Fruit fly (Drosophila melanogaster): ENCODE results near the gene sw.

sw gene

DNA sequence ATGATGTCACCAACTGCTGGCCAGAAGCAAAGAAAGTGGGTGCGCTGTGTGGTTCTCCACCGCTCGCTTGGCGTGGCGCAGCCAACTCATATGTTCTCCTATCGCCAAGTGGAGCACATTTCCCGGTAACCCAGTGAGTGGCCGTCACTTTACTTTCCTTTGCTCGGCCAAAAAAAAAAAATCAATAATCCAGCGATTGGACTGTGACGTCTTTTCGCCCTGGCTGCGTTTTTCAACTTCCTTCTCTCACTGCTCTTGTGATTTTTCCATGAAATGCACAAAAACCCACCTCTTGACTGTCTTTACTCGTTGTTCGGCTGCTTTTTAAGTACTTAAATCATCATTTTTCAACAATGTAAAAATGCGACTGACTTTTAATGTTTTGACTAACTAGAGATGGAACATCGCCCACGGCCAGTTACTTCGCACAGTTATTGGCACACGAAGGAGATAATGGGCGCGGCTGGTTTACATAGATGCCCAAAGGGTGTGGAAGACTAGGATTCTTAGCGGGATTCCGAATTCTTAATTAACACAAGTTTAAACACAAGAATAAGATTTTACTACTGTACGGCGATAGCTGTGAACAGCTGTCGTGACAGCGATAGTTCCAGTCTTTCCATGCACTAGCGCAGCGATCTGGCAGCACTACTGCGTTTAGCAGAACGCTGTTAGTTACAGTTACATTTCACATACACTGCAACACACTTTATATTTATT lies at the start of gene sw (continued):
- TF ChIP-seq p53 (GFP tag; optimal IDR thresholded peaks at IDR 0.05) (peak; percentile 21), dpn (GFP tag; optimal IDR thresholded peaks at IDR 0.05) (peak; percentile 58 to 59), CG17802 (tag; optimal IDR thresholded peaks at IDR 0.05) (peak; percentile 8), CG2129 (GFP tag; IDR thresholded peaks at IDR 0.05; ENCODE audit: partially characterized antibody) (peak; percentile 75), Drgx (GFP tag; IDR thresholded peaks at IDR 0.05) (no peak), CG31224 (GFP tag; IDR thresholded peaks at IDR 0.05) (peak; percentile 44), Atf-2 (GFP tag; optimal IDR thresholded peaks at IDR 0.05) (peak; percentile 11), CG14441 (GFP tag; IDR thresholded peaks at IDR 0.05) (peak; percentile 74), lola (GFP tag; optimal IDR thresholded peaks at IDR 0.05) (peak in 1 of 3 experiments; percentile 69), CG7372 (GFP tag; IDR thresholded peaks at IDR 0.05) (peak; percentile 75), CG8290 (GFP tag; optimal IDR thresholded peaks at IDR 0.05) (no peak), CG8290 (tag; optimal IDR thresholded peaks at IDR 0.05) (peak; percentile 14 to 72), CG15601 (tag; optimal IDR thresholded peaks at IDR 0.05) (peak; percentile 47), YL-1 (GFP tag; optimal IDR thresholded peaks at IDR 0.05) (peak; percentile 62), fd3F (GFP tag; optimal IDR thresholded peaks at IDR 0.05) (peak; percentile 31), cas (GFP tag; IDR thresholded peaks at IDR 0.05) (peak; percentile 77), B-H2 (GFP tag; optimal IDR thresholded peaks at IDR 0.05) (peak; percentile 61), NfI (GFP tag; optimal IDR thresholded peaks at IDR 0.05) (peak; percentile 61), HLH4C (GFP tag; IDR thresholded peaks at IDR 0.05; ENCODE audit: partially characterized antibody) (peak; percentile 82), eyg (GFP tag; optimal IDR thresholded peaks at IDR 0.05) (peak; percentile 38), vvl (GFP tag; IDR thresholded peaks at IDR 0.05) (peak; percentile 54), CG14965 (GFP tag; optimal IDR thresholded peaks at IDR 0.05; ENCODE audit: borderline replicate concordance) (no peak), CG18011 (GFP tag; optimal IDR thresholded peaks at IDR 0.05) (peak; percentile 28), CG15514 (GFP tag; optimal IDR thresholded peaks at IDR 0.05) (peak; percentile 53), cato (GFP tag; optimal IDR thresholded peaks at IDR 0.05; ENCODE audit: borderline replicate concordance) (peak; percentile 5), ems (GFP tag; optimal IDR thresholded peaks at IDR 0.05) (peak; percentile 62), CG4360 (GFP tag; IDR thresholded peaks at IDR 0.05) (no peak), Dp (GFP tag; optimal IDR thresholded peaks at IDR 0.05) (peak; percentile 3), CG13624 (GFP tag; optimal IDR thresholded peaks at IDR 0.05) (peak; percentile 79), MESR4 (GFP tag; optimal IDR thresholded peaks at IDR 0.05) (peak; percentile 73), CHES-1-like (GFP tag; optimal IDR thresholded peaks at IDR 0.05) (peak; percentile 73), Opbp (GFP tag; IDR thresholded peaks at IDR 0.05; ENCODE audit: partially characterized antibody) (peak; percentile 90), ttk (GFP tag; IDR thresholded peaks at IDR 0.05) (peak; percentile 57), pum (GFP tag; optimal IDR thresholded peaks at IDR 0.05) (peak; percentile 62), gem (tag; optimal IDR thresholded peaks at IDR 0.05) (peak; percentile 67), Hmr (GFP tag; optimal IDR thresholded peaks at IDR 0.05) (peak; percentile 55), Blimp-1 (GFP tag; optimal IDR thresholded peaks at IDR 0.05) (peak; percentile 32), CG8765 (GFP tag; IDR thresholded peaks at IDR 0.05) (no peak), Adf1 (GFP tag; IDR thresholded peaks at IDR 0.05) (peak; percentile 16; the same call in 1 of the 2 replicates), tx (GFP tag; optimal IDR thresholded peaks at IDR 0.05) (peak; percentile 67), Nf-YA (GFP tag; IDR thresholded peaks at IDR 0.05) (no peak), Stat92E (GFP tag; optimal IDR thresholded peaks at IDR 0.05) (peak in 1 of 3 experiments; percentile 31), dmrt99B (tag; optimal IDR thresholded peaks at IDR 0.05) (peak; percentile 53), row (GFP tag; IDR thresholded peaks at IDR 0.05) (peak; percentile 94), slou (GFP tag; optimal IDR thresholded peaks at IDR 0.05) (peak; percentile 10), sc (optimal IDR thresholded peaks at IDR 0.05) (no peak), sc (GFP tag; optimal IDR thresholded peaks at IDR 0.05) (peak; percentile 6), CoRest (tag; optimal IDR thresholded peaks at IDR 0.05) (peak; percentile 78)

Data from whole organism, embryonic.